Worm (Caenorhabditis elegans): ENCODE results near the gene K08B4.7.
A peak's percentile ranks its signal among the peaks of the same experiment; 100 is the strongest.

K08B4.7 gene

ce11 chrIV:6051884-6052283 lies 40.3 kb downstream of the K08B4.7 start:
- peak; percentile 21 for TF ChIP-seq nhr-80 (tag; optimal IDR thresholded peaks at IDR 0.05)
- no peak for TF ChIP-seq cebp-2 (GFP tag; IDR thresholded peaks at IDR 0.05)

ce11 chrIV:6049062-6049461 lies 43.2 kb downstream of the K08B4.7 start:
- no peak for TF ChIP-seq hmg-1.2 (GFP tag; IDR thresholded peaks at IDR 0.05)
- TF ChIP-seq snpc-1.1 (tag; optimal IDR thresholded peaks at IDR 0.05; ENCODE audit: insufficient read depth), result no peak
- TF ChIP-seq lsl-1 (GFP tag; optimal IDR thresholded peaks at IDR 0.05), result no peak

ce11 chrIV:6048462-6048861 lies 43.8 kb downstream of the K08B4.7 start:
- TF ChIP-seq ekl-4 (GFP tag; IDR thresholded peaks at IDR 0.05) (no peak), ets-4 (GFP tag; optimal IDR thresholded peaks at IDR 0.05) (peak; percentile 1), nhr-80 (tag; optimal IDR thresholded peaks at IDR 0.05) (peak; percentile 87), B0336.3 (GFP tag; IDR thresholded peaks at IDR 0.05) (no peak)

- TF ChIP-seq hsf-1 (GFP tag; IDR thresholded peaks at IDR 0.05) (no peak), repo-1 (tag; optimal IDR thresholded peaks at IDR 0.05) (no peak), hmg-20 (GFP tag; IDR thresholded peaks at IDR 0.05) (no peak), nfyb-1 (GFP tag; IDR thresholded peaks at IDR 0.05) (no peak), F39B2.1 (GFP tag; IDR thresholded peaks at IDR 0.05) (no peak), hmg-1.2 (GFP tag; IDR thresholded peaks at IDR 0.05) (no peak), sea-2 (GFP tag; IDR thresholded peaks at IDR 0.05) (no peak)
Observed at ce11 chrIV:6047164-6047727, 45.0 kb downstream of the K08B4.7 start.
